Worm (Caenorhabditis elegans) whole organism, young adult: ENCODE data around the gene nol-6.

Source experiments
- B0019.2 ChIP-seq: fragments of 200-800 bp; sonication (Bioruptor generic); conservative IDR thresholded peaks from 2 replicates; pipeline ENCODE4 v1.3.6; 2022; ENCODE audit warnings: missing genetic modification reagents, missing genetic modification characterization, missing compliant biosample characterization
- F23B12.7 ChIP-seq: sonication (generic microtip); optimal IDR thresholded peaks from 2 replicates; lab custom pipeline; 2017; ENCODE audit warnings: missing genetic modification characterization, mild to moderate bottlenecking, missing compliant biosample characterization, antibody characterized with exemption, moderate library complexity; ENCODE audit not compliant: insufficient read depth
- F37B4.10 ChIP-seq: fragments of 200-800 bp; sonication (Bioruptor generic); IDR thresholded peaks from 2 replicates; pipeline ENCODE4 v1.3.6; 2022; ENCODE audit warnings: missing genetic modification characterization, missing compliant biosample characterization
- F39B2.1 ChIP-seq: fragments of 200-800 bp; sonication (Bioruptor generic); IDR thresholded peaks from 2 replicates; pipeline ENCODE4 v1.3.6; 2022; ENCODE audit warnings: missing genetic modification reagents, missing genetic modification characterization, missing compliant biosample characterization
- F55B11.4 ChIP-seq: sonication (generic microtip); optimal IDR thresholded peaks from 2 replicates; lab custom pipeline; 2016; ENCODE audit warnings: missing compliant biosample characterization, missing genetic modification characterization, borderline replicate concordance; ENCODE audit not compliant: insufficient read depth
- K11D2.4 ChIP-seq: fragments of 200-800 bp; sonication (Bioruptor generic); IDR thresholded peaks from 2 replicates; pipeline ENCODE4 v1.3.6; 2022; ENCODE audit warnings: missing genetic modification reagents, missing genetic modification characterization, missing compliant biosample characterization
- K12H6.12 ChIP-seq: fragments of 200-800 bp; sonication (Bioruptor generic); optimal IDR thresholded peaks from 2 replicates; lab custom pipeline; 2018; ENCODE audit warnings: mild to moderate bottlenecking, missing genetic modification characterization, missing compliant biosample characterization
- T26A5.8 ChIP-seq: sonication (generic microtip); optimal IDR thresholded peaks from 2 replicates; lab custom pipeline; 2016; ENCODE audit warnings: missing genetic modification characterization, missing compliant biosample characterization
- aptf-2 ChIP-seq: fragments of 200-800 bp; sonication (Bioruptor generic); conservative IDR thresholded peaks from 2 replicates; pipeline ENCODE4 v1.3.6; 2022; ENCODE audit warnings: missing genetic modification reagents, missing genetic modification characterization, missing compliant biosample characterization
- atf-7 ChIP-seq: sonication (generic microtip); optimal IDR thresholded peaks from 2 replicates; lab custom pipeline; 2017; ENCODE audit warnings: mild to moderate bottlenecking, missing genetic modification characterization, missing compliant biosample characterization
- ccch-3 ChIP-seq: fragments of 200-800 bp; sonication (Bioruptor generic); optimal IDR thresholded peaks from 2 replicates; lab custom pipeline; 2018; ENCODE audit warnings: mild to moderate bottlenecking, missing genetic modification characterization, missing compliant biosample characterization
- dox-1 ChIP-seq: fragments of 200-800 bp; sonication (Bioruptor generic); IDR thresholded peaks from 2 replicates; pipeline ENCODE4 v1.3.6; 2022; ENCODE audit warnings: missing genetic modification reagents, missing genetic modification characterization, missing compliant biosample characterization
- dpff-1 ChIP-seq: sonication (generic microtip); optimal IDR thresholded peaks from 2 replicates; lab custom pipeline; 2017; ENCODE audit warnings: mild to moderate bottlenecking, missing genetic modification characterization, missing compliant biosample characterization
- egl-44 ChIP-seq: fragments of 200-800 bp; sonication (Bioruptor generic); IDR thresholded peaks from 2 replicates; pipeline ENCODE4 v1.3.6; 2022; ENCODE audit warnings: missing genetic modification reagents, missing genetic modification characterization, missing compliant biosample characterization
- gei-17 ChIP-seq: fragments of 200-800 bp; sonication (Bioruptor generic); optimal IDR thresholded peaks from 2 replicates; lab custom pipeline; 2018; ENCODE audit warnings: mild to moderate bottlenecking, missing genetic modification characterization, missing compliant biosample characterization
- hsf-1 ChIP-seq: fragments of 200-800 bp; sonication (Bioruptor generic); IDR thresholded peaks from 2 replicates; pipeline ENCODE4 v1.3.6; 2022; ENCODE audit warnings: missing genetic modification reagents, missing genetic modification characterization, missing compliant biosample characterization
- lin-26 ChIP-seq: fragments of 200-800 bp; sonication (Bioruptor generic); IDR thresholded peaks from 2 replicates; pipeline ENCODE4 v1.3.6; 2022; ENCODE audit warnings: missing genetic modification reagents, missing genetic modification characterization, missing compliant biosample characterization
- lir-1 ChIP-seq: fragments of 200-800 bp; sonication (Bioruptor generic); conservative IDR thresholded peaks from 2 replicates; pipeline ENCODE4 v1.3.6; 2022; ENCODE audit warnings: missing genetic modification reagents, missing genetic modification characterization, missing compliant biosample characterization
- lsy-27 ChIP-seq: sonication (generic microtip); optimal IDR thresholded peaks from 2 replicates; lab custom pipeline; 2017; ENCODE audit warnings: missing genetic modification characterization, mild to moderate bottlenecking, missing compliant biosample characterization, antibody characterized with exemption, missing genotype, borderline replicate concordance; ENCODE audit not compliant: insufficient read depth
- madf-10 ChIP-seq: sonication (generic microtip); optimal IDR thresholded peaks from 2 replicates; lab custom pipeline; 2016; ENCODE audit warnings: mild to moderate bottlenecking, missing genetic modification characterization, missing compliant biosample characterization
- madf-6 ChIP-seq: fragments of 200-800 bp; sonication (Bioruptor generic); IDR thresholded peaks from 2 replicates; pipeline ENCODE4 v1.3.6; 2022; ENCODE audit warnings: missing genetic modification reagents, missing genetic modification characterization, missing compliant biosample characterization
- mcd-1 ChIP-seq: fragments of 200-800 bp; sonication (Bioruptor generic); IDR thresholded peaks from 2 replicates; pipeline ENCODE4 v1.3.6; 2022; ENCODE audit warnings: missing genetic modification reagents, missing genetic modification characterization, missing compliant biosample characterization
- nfyb-1 ChIP-seq: fragments of 200-800 bp; sonication (Bioruptor generic); IDR thresholded peaks from 2 replicates; pipeline ENCODE4 v1.3.6; 2022; ENCODE audit warnings: missing genetic modification reagents, missing genetic modification characterization, missing compliant biosample characterization
- nhr-120 ChIP-seq: fragments of 200-800 bp; sonication (Bioruptor generic); IDR thresholded peaks from 2 replicates; pipeline ENCODE4 v1.3.6; 2022; ENCODE audit warnings: missing genetic modification characterization, missing compliant biosample characterization
- nhr-179 ChIP-seq: sonication (generic microtip); optimal IDR thresholded peaks from 2 replicates; lab custom pipeline; 2016; ENCODE audit warnings: mild to moderate bottlenecking, missing genetic modification characterization, missing compliant biosample characterization
- nhr-80 ChIP-seq: sonication (generic microtip); optimal IDR thresholded peaks from 2 replicates; lab custom pipeline; 2016; ENCODE audit warnings: missing genetic modification characterization, missing compliant biosample characterization
- rcor-1 ChIP-seq: fragments of 200-800 bp; sonication (Bioruptor generic); IDR thresholded peaks from 2 replicates; pipeline ENCODE4 v1.3.6; 2022; ENCODE audit warnings: missing genetic modification reagents, missing genetic modification characterization, missing compliant biosample characterization
- rec-8 ChIP-seq, 2 experiments: sonication (generic microtip); optimal IDR thresholded peaks; 2 replicates each; lab custom pipeline; 2016; ENCODE audit warnings: mild to moderate bottlenecking in 2 of 2, missing genetic modification characterization in 2 of 2, missing genetic modification reagents in 2 of 2, missing genotype in 2 of 2, missing biosample characterization in 1 of 2, missing compliant biosample characterization in 1 of 2, moderate library complexity in 1 of 2
- repo-1 ChIP-seq: sonication (generic microtip); optimal IDR thresholded peaks from 2 replicates; lab custom pipeline; 2017; ENCODE audit warnings: mild to moderate bottlenecking, missing genetic modification characterization, missing compliant biosample characterization
- somi-1 ChIP-seq: fragments of 200-800 bp; sonication (Bioruptor generic); optimal IDR thresholded peaks from 2 replicates; lab custom pipeline; 2018; ENCODE audit warnings: mild to moderate bottlenecking, missing genetic modification characterization, missing compliant biosample characterization
- zfh-2 ChIP-seq: fragments of 200-800 bp; sonication (Bioruptor generic); conservative IDR thresholded peaks from 2 replicates; pipeline ENCODE4 v1.3.6; 2022; ENCODE audit warnings: missing genetic modification reagents, missing genetic modification characterization, missing compliant biosample characterization
- zim-3 ChIP-seq: sonication (generic microtip); optimal IDR thresholded peaks from 2 replicates; lab custom pipeline; 2017; ENCODE audit warnings: mild to moderate bottlenecking, missing genetic modification characterization, moderate library complexity, missing compliant biosample characterization
- ztf-25 ChIP-seq: fragments of 200-800 bp; sonication (Bioruptor generic); IDR thresholded peaks from 2 replicates; pipeline ENCODE4 v1.3.6; 2022; ENCODE audit warnings: missing genetic modification reagents, missing genetic modification characterization, missing compliant biosample characterization
- ztf-28 ChIP-seq: fragments of 200-800 bp; sonication (Bioruptor generic); IDR thresholded peaks from 2 replicates; pipeline ENCODE4 v1.3.6; 2022; ENCODE audit warnings: missing genetic modification reagents, missing genetic modification characterization, missing compliant biosample characterization
- ztf-3 ChIP-seq: fragments of 200-800 bp; sonication (Bioruptor generic); optimal IDR thresholded peaks from 2 replicates; lab custom pipeline; 2018; ENCODE audit warnings: mild to moderate bottlenecking, missing genetic modification characterization, missing compliant biosample characterization

nol-6 gene

ce11 chrII:1401474-1401873 lies 35.8 kb downstream of the nol-6 start, which contains the start of gene Y51H7C.8:
TSS of gene Y51H7C.8 (plus strand) at chrII:1401774.
- TF ChIP-seq F37B4.10 (GFP tag; lab: Robert Waterston, UW) (no peak), B0019.2 (GFP tag; lab: Robert Waterston, UW) (no peak), ztf-25 (no peak), ccch-3 (no peak), F23B12.7 (tag; lab: Kevin White, UChicago) (no peak), ztf-3 (GFP tag; lab: Kevin White, UChicago) (no peak), aptf-2 (GFP tag; lab: Robert Waterston, UW) (no peak), egl-44 (GFP tag; lab: Robert Waterston, UW) (no peak), zim-3 (tag; lab: Kevin White, UChicago) (no peak), gei-17 (no peak), dpff-1 (tag; lab: Kevin White, UChicago) (no peak), ztf-28 (GFP tag; lab: Robert Waterston, UW) (no peak), nhr-120 (GFP tag; lab: Robert Waterston, UW) (no peak), K12H6.12 (tag; lab: Kevin White, UChicago) (no peak)

ce11 chrII:1400105-1400504 lies 37.2 kb downstream of the nol-6 start, which contains the start of gene F54D12.1:
TSS of gene F54D12.1 (plus strand) at chrII:1400405.
- no peak for TF ChIP-seq ztf-3 (GFP tag; lab: Kevin White, UChicago)
- no peak for TF ChIP-seq rcor-1 (GFP tag; lab: Robert Waterston, UW)
- no peak for TF ChIP-seq repo-1 (tag; lab: Kevin White, UChicago)
- TF ChIP-seq F39B2.1 (GFP tag; lab: Robert Waterston, UW) = no peak
- TF ChIP-seq madf-10 = no peak
- TF ChIP-seq ztf-28 (GFP tag; lab: Robert Waterston, UW) = no peak
- no peak for TF ChIP-seq rec-8 (tag; optimal IDR thresholded peaks at IDR 0.05; lab: Kevin White, UChicago)

ce11 chrII:1398396-1398795 lies 38.9 kb downstream of the nol-6 start, which contains the start of gene F54D12.2:
TSS of gene F54D12.2 (plus strand) at chrII:1398696.
- TF ChIP-seq ztf-3 (GFP tag; lab: Kevin White, UChicago) (no peak), lir-1 (GFP tag; lab: Robert Waterston, UW) (no peak), atf-7 (tag; lab: Kevin White, UChicago) (no peak), hsf-1 (GFP tag; lab: Robert Waterston, UW) (no peak), dox-1 (GFP tag; lab: Robert Waterston, UW) (no peak), mcd-1 (GFP tag; lab: Robert Waterston, UW) (no peak), zfh-2 (GFP tag; lab: Robert Waterston, UW) (no peak), K11D2.4 (GFP tag; lab: Robert Waterston, UW) (no peak), nhr-179 (tag; lab: Kevin White, UChicago) (no peak), K12H6.12 (tag; lab: Kevin White, UChicago) (no peak), madf-6 (GFP tag; lab: Robert Waterston, UW) (no peak), F55B11.4 (tag; lab: Kevin White, UChicago) (no peak), nfyb-1 (GFP tag; lab: Robert Waterston, UW) (no peak)

ce11 chrII:1397703-1398102 lies 39.6 kb downstream of the nol-6 start, which contains the start of gene F54D12.8:
TSS of gene F54D12.8 (minus strand) at chrII:1398038.
- TF ChIP-seq gei-17 (no peak), somi-1 (GFP tag; lab: Kevin White, UChicago) (no peak), lin-26 (GFP tag; lab: Robert Waterston, UW) (no peak), nhr-80 (tag; lab: Kevin White, UChicago) (no peak), hsf-1 (GFP tag; lab: Robert Waterston, UW) (no peak), T26A5.8 (tag; lab: Kevin White, UChicago) (no peak), lsy-27 (tag; lab: Kevin White, UChicago) (no peak)
